Worm (Caenorhabditis elegans) whole organism, dauer: Measurements from ENCODE around the gene F36A4.4.

Source experiments
- unc-62 ChIP-seq: sonication (generic microtip); optimal IDR thresholded peaks from 2 replicates; lab custom pipeline; 2017; ENCODE audit warnings: missing biosample characterization, missing genetic modification reagents, missing genetic modification characterization

The F36A4.4 gene

DNA sequence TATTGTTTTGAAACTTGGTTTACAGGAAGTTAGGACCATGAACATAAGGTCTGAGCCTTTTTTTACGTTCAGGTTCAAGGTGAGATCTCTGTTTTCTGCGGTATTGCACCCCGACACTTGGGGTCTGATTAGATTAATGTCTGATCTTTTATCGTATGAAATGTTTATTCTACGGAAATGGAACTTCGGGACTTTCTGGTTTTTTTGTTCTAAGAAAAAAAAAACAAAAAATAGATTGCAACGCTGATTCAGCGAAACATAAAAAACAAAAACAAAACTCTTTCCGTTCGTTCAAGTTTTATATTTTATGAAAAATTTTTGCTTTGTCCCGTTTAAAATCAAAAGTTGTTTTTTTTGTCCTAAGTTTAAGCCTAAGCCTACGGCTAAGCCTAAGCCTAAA lies 2.2 kb upstream of the F36A4.4 start, which contains the start of gene F36A4.5:
Gene F36A4.5 (plus strand): TSS at position 301 of the 400 bp plus-strand sequence.
- TF ChIP-seq unc-62 (GFP tag; lab: Kevin White, UChicago): no peak

ce11 chrIV:4265951-4266350 lies 1.5 kb upstream of the F36A4.4 start:
- no peak for TF ChIP-seq unc-62 (GFP tag; lab: Kevin White, UChicago)

- no peak for TF ChIP-seq unc-62 (GFP tag; lab: Kevin White, UChicago)
Observed at ce11 chrIV:4269308-4269707, 1.9 kb downstream of the F36A4.4 start, which contains the start of gene F36A4.3. Gene F36A4.3 (plus strand): TSS chrIV:4269608.

DNA sequence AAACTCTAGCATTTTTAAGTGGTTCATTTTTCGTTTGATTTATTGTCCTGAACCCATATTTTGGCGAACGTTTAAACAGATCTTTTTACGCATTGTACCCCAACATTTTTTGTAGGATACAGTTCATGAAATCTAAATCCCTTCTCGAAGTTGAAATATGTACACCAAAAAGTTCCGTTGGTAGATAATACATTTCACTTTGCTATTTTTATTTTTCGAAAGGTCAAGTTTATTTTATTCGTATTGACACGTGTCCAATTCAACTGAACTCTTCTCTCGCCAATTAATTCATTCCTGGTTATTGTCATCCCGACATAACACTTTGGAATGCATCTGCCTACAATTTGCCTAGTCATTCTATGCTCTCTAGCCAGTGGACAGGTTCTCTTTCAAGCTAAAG lies 3.5 kb downstream of the F36A4.4 start, which contains the start of gene F36A4.2:
Gene F36A4.2 (plus strand): TSS at position 301 of the 400 bp plus-strand sequence.
- TF ChIP-seq unc-62 (GFP tag; lab: Kevin White, UChicago): no peak

DNA sequence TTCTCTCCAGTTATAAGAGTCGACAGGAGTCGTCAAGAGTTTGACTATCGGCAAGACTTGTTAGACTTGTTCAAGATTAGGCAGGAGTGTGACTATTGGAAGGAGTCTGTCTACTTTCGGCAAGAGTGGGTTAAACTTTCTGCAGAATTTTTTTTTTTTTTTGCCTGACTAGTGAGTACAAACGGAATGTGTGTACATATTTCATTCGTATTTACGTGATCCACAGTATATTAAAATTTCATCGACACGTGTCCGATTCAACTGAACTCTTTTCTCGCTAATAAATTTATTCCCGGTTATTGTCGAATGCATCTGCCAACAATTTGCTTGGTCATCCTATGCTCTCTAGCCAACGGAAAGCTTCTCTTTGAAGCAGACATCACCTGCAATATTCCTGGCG lies 4.7 kb downstream of the F36A4.4 start, which contains the start of gene F36A4.1:
Gene F36A4.1 (plus strand): TSS at position 301 of the 400 bp plus-strand sequence.
- no peak for TF ChIP-seq unc-62 (GFP tag; lab: Kevin White, UChicago)

- TF ChIP-seq unc-62 (GFP tag; lab: Kevin White, UChicago): no peak
Observed at ce11 chrIV:4277694-4278093, 10.3 kb downstream of the F36A4.4 start, which contains the start of gene nhr-78. Gene nhr-78 (minus strand): TSS chrIV:4277875.

DNA sequence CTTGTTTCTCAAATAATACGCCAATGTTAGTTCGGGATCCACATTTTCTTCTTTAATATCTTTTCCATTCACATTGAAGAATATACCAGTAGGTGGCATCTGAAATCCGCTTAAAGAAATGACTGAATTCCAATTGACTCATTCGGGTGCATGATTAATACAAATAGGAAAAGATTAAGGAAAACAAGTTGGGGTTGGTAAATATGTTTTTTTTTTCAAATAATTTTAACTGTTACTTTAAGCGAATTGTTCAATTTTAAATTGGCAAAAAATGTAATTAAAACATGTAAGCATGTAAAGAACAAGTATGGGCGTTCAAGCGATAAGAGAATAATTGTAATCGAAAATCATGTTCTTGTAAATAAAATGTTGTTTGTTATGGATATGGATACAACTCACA lies 16.6 kb downstream of the F36A4.4 start, which contains the start of gene F15E6.6:
Gene F15E6.6 (minus strand): TSS at position 101 of the 400 bp plus-strand sequence.
- no peak for TF ChIP-seq unc-62 (GFP tag; lab: Kevin White, UChicago)

- TF ChIP-seq unc-62 (GFP tag; lab: Kevin White, UChicago): no peak
Observed at ce11 chrIV:4284989-4285388, 17.6 kb downstream of the F36A4.4 start.

ce11 chrIV:4288332-4288731 lies 20.9 kb downstream of the F36A4.4 start, which contains the start of gene srv-4:
Gene srv-4 (minus strand): TSS chrIV:4288432.
- TF ChIP-seq unc-62 (GFP tag; lab: Kevin White, UChicago): no peak

DNA sequence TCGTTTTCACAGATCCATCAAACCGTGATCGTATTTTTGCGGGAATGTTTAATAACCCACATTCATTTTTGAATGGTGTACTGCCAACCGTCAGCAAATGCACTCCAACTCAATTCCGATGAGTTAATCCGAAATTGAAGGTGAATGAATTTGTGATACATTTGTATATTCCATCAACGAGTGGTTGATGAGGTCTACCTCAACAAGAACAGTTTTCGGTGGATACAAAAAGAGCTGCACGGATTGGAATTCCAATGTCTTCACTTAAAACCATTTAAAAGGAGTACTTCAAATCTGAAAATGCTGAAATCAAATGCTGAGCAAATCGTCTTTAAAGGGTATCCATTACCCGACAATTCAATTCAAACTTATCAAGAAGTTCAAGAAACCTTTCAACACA lies 21.8 kb downstream of the F36A4.4 start, which contains the start of gene F15E6.5:
Gene F15E6.5 (plus strand): TSS at position 301 of the 400 bp plus-strand sequence.
- no peak for TF ChIP-seq unc-62 (GFP tag; lab: Kevin White, UChicago)

- no peak for TF ChIP-seq unc-62 (GFP tag; lab: Kevin White, UChicago)
Observed at ce11 chrIV:4290472-4290871, 23.1 kb downstream of the F36A4.4 start, which contains the start of gene dct-7. Gene dct-7 (minus strand): TSS chrIV:4290572.

DNA sequence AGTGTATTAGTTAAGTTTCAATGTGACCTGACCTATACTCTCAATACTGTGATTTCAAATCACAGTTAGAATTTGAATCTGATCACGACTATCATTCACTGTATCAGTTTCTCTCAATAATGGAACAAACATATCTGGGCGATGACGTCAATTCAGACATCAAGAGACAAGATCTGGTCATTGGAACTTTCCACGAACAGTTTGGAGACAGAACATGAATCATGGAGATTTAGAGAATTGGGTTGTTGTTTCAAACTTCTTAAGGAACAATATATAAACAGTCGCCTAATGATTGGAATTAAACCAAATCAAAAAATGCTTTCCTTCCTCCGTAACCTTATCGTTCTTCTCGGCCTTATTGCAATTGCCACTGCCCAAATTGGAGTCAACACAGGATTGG lies 23.8 kb downstream of the F36A4.4 start, which contains the start of gene F15E6.4:
Gene F15E6.4 (plus strand): TSS at position 301 of the 400 bp plus-strand sequence.
- TF ChIP-seq unc-62 (GFP tag; lab: Kevin White, UChicago): no peak

- TF ChIP-seq unc-62 (GFP tag; lab: Kevin White, UChicago): no peak
Observed at ce11 chrIV:4292569-4292968, 25.1 kb downstream of the F36A4.4 start, which contains the start of gene F15E6.10. Gene F15E6.10 (plus strand): TSS chrIV:4292869.

- no peak for TF ChIP-seq unc-62 (GFP tag; lab: Kevin White, UChicago)
Observed at ce11 chrIV:4294552-4294951, 27.1 kb downstream of the F36A4.4 start, which contains the start of gene F15E6.3. Gene F15E6.3 (plus strand): TSS chrIV:4294895.

ce11 chrIV:4298983-4299382 lies 31.6 kb downstream of the F36A4.4 start, which contains the start of gene F15E6.9:
Gene F15E6.9 (minus strand): TSS chrIV:4299083.
- no peak for TF ChIP-seq unc-62 (GFP tag; lab: Kevin White, UChicago)

ce11 chrIV:4299994-4300393 lies 32.6 kb downstream of the F36A4.4 start:
- no peak for TF ChIP-seq unc-62 (GFP tag; lab: Kevin White, UChicago)

DNA sequence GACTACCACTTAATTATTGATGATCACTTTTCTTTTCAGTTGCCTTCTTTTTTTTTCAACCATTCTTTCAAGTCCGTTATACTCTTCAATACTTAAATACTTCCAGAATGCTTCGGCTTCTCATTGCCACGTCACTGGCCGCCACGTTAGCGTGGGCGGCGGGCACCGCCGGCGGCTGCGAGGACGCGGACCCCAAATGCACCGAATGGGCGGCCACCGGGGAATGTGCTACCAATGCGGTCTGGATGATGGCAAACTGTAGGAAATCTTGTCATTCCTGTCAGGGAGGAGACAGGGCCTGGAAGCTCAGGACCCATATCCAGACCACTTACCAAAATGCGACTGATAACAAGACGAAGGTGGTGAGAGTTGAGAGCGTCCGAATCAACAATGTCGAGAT lies 33.8 kb downstream of the F36A4.4 start, which contains the start of gene lgc-22:
Gene lgc-22 (plus strand): TSS at position 105 of the 400 bp plus-strand sequence.
- TF ChIP-seq unc-62 (GFP tag; lab: Kevin White, UChicago): no peak
